Fruit fly (Drosophila melanogaster): Measurements from ENCODE around the gene Hsp27.

Gene Hsp27

DNA sequence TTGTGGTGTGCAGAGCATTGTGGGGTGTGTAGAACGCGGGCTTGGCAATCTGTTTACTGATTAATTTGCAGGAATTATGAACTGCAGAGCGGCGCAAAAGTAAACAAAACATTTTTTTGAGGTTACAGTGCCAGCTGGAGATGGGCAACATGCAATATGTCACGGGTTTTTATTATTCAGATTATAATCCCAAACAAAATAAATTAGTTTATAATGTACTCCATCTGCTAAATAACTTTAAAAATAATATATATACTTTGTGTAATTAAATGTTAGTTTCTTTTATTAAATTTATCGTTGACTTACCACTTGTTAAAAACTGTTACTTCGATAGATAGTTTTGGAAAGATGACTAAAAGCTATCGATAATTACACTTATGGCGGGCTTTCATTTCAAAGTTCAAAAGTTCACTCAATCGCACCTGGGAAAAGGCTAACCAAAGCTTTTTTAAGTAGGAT is 12.9 kb upstream of the Hsp27 start, which contains the start of gene Fdx1 (continued):
- TF ChIP-seq CG12942 (GFP tag; optimal IDR thresholded peaks at IDR 0.05) (no peak), CG4328 (GFP tag; optimal IDR thresholded peaks at IDR 0.05) (no peak), lab (GFP tag; optimal IDR thresholded peaks at IDR 0.05) (no peak), CG13894 (tag; optimal IDR thresholded peaks at IDR 0.05) (peak; percentile 33), CG2129 (GFP tag; IDR thresholded peaks at IDR 0.05; ENCODE audit: partially characterized antibody) (no peak), CG34376 (GFP tag; optimal IDR thresholded peaks at IDR 0.05) (peak; percentile 10), Oaz (GFP tag; IDR thresholded peaks at IDR 0.05) (0 out of 2 replicates have a peak, but pooled peaks have one; percentile 13), ara (GFP tag; IDR thresholded peaks at IDR 0.05) (no peak), bab2 (GFP tag; optimal IDR thresholded peaks at IDR 0.05) (no peak), CG42726 (GFP tag; IDR thresholded peaks at IDR 0.05; ENCODE audit: partially characterized antibody) (no peak), Ravus (GFP tag; IDR thresholded peaks at IDR 0.05) (no peak), CG32767 (GFP tag; IDR thresholded peaks at IDR 0.05) (0 out of 2 replicates have a peak, but pooled peaks have one; percentile 17), pnt (GFP tag; optimal IDR thresholded peaks at IDR 0.05) (no peak), Lpt (GFP tag; optimal IDR thresholded peaks at IDR 0.05) (no peak), tgo (GFP tag; IDR thresholded peaks at IDR 0.05) (peak; percentile 28; the same call in 2 of the 3 replicates), abd-A (tag; optimal IDR thresholded peaks at IDR 0.05) (no peak), Oli (tag; optimal IDR thresholded peaks at IDR 0.05) (no peak), Rfx (GFP tag; IDR thresholded peaks at IDR 0.05) (peak; percentile 67), nerfin-2 (GFP tag; IDR thresholded peaks at IDR 0.05; ENCODE audit: partially characterized antibody) (no peak), lilli (GFP tag; optimal IDR thresholded peaks at IDR 0.05) (peak; percentile 48), CG11504 (tag; optimal IDR thresholded peaks at IDR 0.05) (no peak), CG5953 (GFP tag; IDR thresholded peaks at IDR 0.05) (no peak), CG4730 (GFP tag; IDR thresholded peaks at IDR 0.05) (no peak), D (optimal IDR thresholded peaks at IDR 0.05) (no peak), D (GFP tag; optimal IDR thresholded peaks at IDR 0.05) (no peak), Scr (GFP tag; IDR thresholded peaks at IDR 0.05; ENCODE audit: partially characterized antibody) (peak; percentile 68), Ets65A (GFP tag) (no peak), CG10979 (tag; optimal IDR thresholded peaks at IDR 0.05) (peak; percentile 23), CG10147 (GFP tag; optimal IDR thresholded peaks at IDR 0.05) (peak; percentile 46), Med (GFP tag) (peak; percentile 66), Kr (GFP tag; optimal IDR thresholded peaks at IDR 0.05) (no peak), mirr (GFP tag; optimal IDR thresholded peaks at IDR 0.05) (no peak), BEAF-32 (GFP tag; optimal IDR thresholded peaks at IDR 0.05) (peak; percentile 65), MTF-1 (GFP tag; optimal IDR thresholded peaks at IDR 0.05; ENCODE audit: borderline replicate concordance) (no peak), ash1 (GFP tag; optimal IDR thresholded peaks at IDR 0.05) (no peak), gem (tag; optimal IDR thresholded peaks at IDR 0.05) (peak; percentile 67), Mrtf (GFP tag; IDR thresholded peaks at IDR 0.05) (no peak), CG13775 (GFP tag; optimal IDR thresholded peaks at IDR 0.05) (peak; percentile 27), CG6791 (GFP tag; IDR thresholded peaks at IDR 0.05; ENCODE audit: partially characterized antibody) (no peak), CG43689 (GFP tag; IDR thresholded peaks at IDR 0.05) (no peak), Atf6 (GFP tag; IDR thresholded peaks at IDR 0.05) (peak; percentile 59), sens (GFP tag) (peak; percentile 75), CG2199 (GFP tag; IDR thresholded peaks at IDR 0.05) (no peak), CG14860 (GFP tag; IDR thresholded peaks at IDR 0.05; ENCODE audit: partially characterized antibody) (peak; percentile 49; the same call in 2 of the 3 replicates), NFAT (GFP tag; IDR thresholded peaks at IDR 0.05) (peak; percentile 38; the same call in 1 of the 2 replicates), CG14050 (GFP tag; IDR thresholded peaks at IDR 0.05) (no peak), CG4617 (GFP tag; optimal IDR thresholded peaks at IDR 0.05; ENCODE audit: borderline replicate concordance) (no peak), CG8281 (tag; optimal IDR thresholded peaks at IDR 0.05) (no peak), z (GFP tag; IDR thresholded peaks at IDR 0.05) (no peak), schlank (tag; optimal IDR thresholded peaks at IDR 0.05) (no peak), CG34224 (GFP tag; IDR thresholded peaks at IDR 0.05; ENCODE audit: partially characterized antibody) (peak; percentile 47; the same call in 2 of the 3 replicates)
